Fruit fly (Drosophila melanogaster) whole organism, prepupa: ENCODE results near the gene CG12594.

Experiments used
- Blimp-1 ChIP-seq: fragments of 200-800 bp; sonication (Bioruptor generic); optimal IDR thresholded peaks from 3 replicates; lab custom pipeline; 2017; ENCODE audit warnings: missing biosample characterization, missing genetic modification characterization, mild to moderate bottlenecking, moderate library complexity, missing genetic modification reagents
- CG10631 ChIP-seq: fragments of 200-800 bp; sonication (Bioruptor generic); optimal IDR thresholded peaks from 2 replicates; lab custom pipeline; 2016; ENCODE audit warnings: missing biosample characterization, missing genetic modification characterization
- CG10669 ChIP-seq: fragments of 200-800 bp; sonication (Bioruptor generic); optimal IDR thresholded peaks from 3 replicates; lab custom pipeline; 2018; ENCODE audit warnings: missing biosample characterization, mild to moderate bottlenecking, missing genetic modification characterization, moderate library complexity
- CG11294 ChIP-seq: fragments of 200-800 bp; sonication (Bioruptor generic); IDR thresholded peaks from 2 replicates; pipeline ENCODE4 v1.3.6; 2022; ENCODE audit warnings: missing biosample characterization, missing genetic modification characterization
- CG11762 ChIP-seq: fragments of 200-800 bp; sonication (Bioruptor generic); optimal IDR thresholded peaks from 3 replicates; lab custom pipeline; 2016; ENCODE audit warnings: missing biosample characterization, missing genetic modification characterization; ENCODE audit not compliant: insufficient read depth
- CG1621 ChIP-seq: fragments of 200-800 bp; sonication (Bioruptor generic); optimal IDR thresholded peaks from 3 replicates; lab custom pipeline; 2018; ENCODE audit warnings: missing biosample characterization, mild to moderate bottlenecking, missing genetic modification characterization
- CG31627 ChIP-seq: fragments of 200-800 bp; sonication (Bioruptor generic); optimal IDR thresholded peaks from 3 replicates; lab custom pipeline; 2016; ENCODE audit warnings: missing biosample characterization, missing genetic modification characterization
- CG32006 ChIP-seq: fragments of 200-800 bp; sonication (Bioruptor generic); optimal IDR thresholded peaks from 3 replicates; lab custom pipeline; 2017; ENCODE audit warnings: missing biosample characterization, mild to moderate bottlenecking, missing genetic modification characterization
- CG34406 ChIP-seq: fragments of 200-800 bp; sonication (Bioruptor generic); optimal IDR thresholded peaks from 3 replicates; lab custom pipeline; 2016; ENCODE audit warnings: missing biosample characterization, missing genetic modification characterization
- CG6163 ChIP-seq: fragments of 200-800 bp; sonication (Bioruptor generic); IDR thresholded peaks from 3 replicates; pipeline ENCODE4 v1.3.6; 2022; ENCODE audit warnings: missing biosample characterization, missing genetic modification characterization
- CG6808 ChIP-seq: fragments of 200-800 bp; sonication (Bioruptor generic); optimal IDR thresholded peaks from 3 replicates; lab custom pipeline; 2017; ENCODE audit warnings: missing biosample characterization, missing genetic modification characterization, mild to moderate bottlenecking, moderate library complexity, missing genetic modification reagents
- CG8119 ChIP-seq: fragments of 200-800 bp; sonication (Bioruptor generic); IDR thresholded peaks from 3 replicates; pipeline ENCODE4 v1.3.6; 2022; ENCODE audit warnings: missing biosample characterization, missing genetic modification characterization
- CG8319 ChIP-seq: fragments of 200-800 bp; sonication (Bioruptor generic); optimal IDR thresholded peaks from 3 replicates; lab custom pipeline; 2016; ENCODE audit warnings: missing biosample characterization, missing genetic modification characterization
- CG8632 ChIP-seq: fragments of 200-800 bp; sonication (Bioruptor generic); optimal IDR thresholded peaks from 3 replicates; lab custom pipeline; 2016; ENCODE audit warnings: missing biosample characterization, missing genetic modification characterization
- CG9139 ChIP-seq: fragments of 200-800 bp; sonication (Bioruptor generic); optimal IDR thresholded peaks from 3 replicates; lab custom pipeline; 2017; ENCODE audit warnings: missing biosample characterization, mild to moderate bottlenecking, missing genetic modification characterization
- Eip78C ChIP-seq: fragments of 200-800 bp; sonication (Bioruptor generic); peaks from one replicate; lab custom pipeline; 2016; ENCODE audit warnings: missing biosample characterization, missing genetic modification characterization
- Gug ChIP-seq: fragments of 200-800 bp; sonication (Bioruptor generic); IDR thresholded peaks from 2 replicates; pipeline ENCODE4 v1.3.6; 2022; ENCODE audit warnings: missing biosample characterization, missing genetic modification characterization
- Hr4 ChIP-seq: fragments of 200-800 bp; sonication (Bioruptor generic); optimal IDR thresholded peaks from 3 replicates; lab custom pipeline; 2016; ENCODE audit warnings: missing biosample characterization, missing genetic modification characterization
- Lpt ChIP-seq: fragments of 200-800 bp; sonication (Bioruptor generic); optimal IDR thresholded peaks from 3 replicates; lab custom pipeline; 2016; ENCODE audit warnings: missing biosample characterization, missing genetic modification characterization
- Met ChIP-seq: fragments of 200-800 bp; sonication (Bioruptor generic); optimal IDR thresholded peaks from 3 replicates; lab custom pipeline; 2016; ENCODE audit warnings: missing biosample characterization, missing genetic modification characterization
- Smox ChIP-seq: fragments of 200-800 bp; sonication (Bioruptor generic); optimal IDR thresholded peaks from 3 replicates; lab custom pipeline; 2016; ENCODE audit warnings: missing biosample characterization, missing genetic modification characterization
- Sox14 ChIP-seq: fragments of 200-800 bp; sonication (Bioruptor generic); optimal IDR thresholded peaks from 3 replicates; lab custom pipeline; 2016; ENCODE audit warnings: missing biosample characterization, missing genetic modification characterization
- achi ChIP-seq: fragments of 200-800 bp; sonication (Bioruptor generic); optimal IDR thresholded peaks from 3 replicates; lab custom pipeline; 2016; ENCODE audit warnings: missing biosample characterization, missing genetic modification characterization
- acj6 ChIP-seq: fragments of 200-800 bp; sonication (Bioruptor generic); optimal IDR thresholded peaks from 3 replicates; lab custom pipeline; 2016; ENCODE audit warnings: missing biosample characterization, missing genetic modification characterization
- cyc ChIP-seq: fragments of 200-800 bp; sonication (Bioruptor generic); optimal IDR thresholded peaks from 3 replicates; lab custom pipeline; 2016; ENCODE audit warnings: missing biosample characterization, missing genetic modification characterization
- dsx ChIP-seq: fragments of 200-800 bp; optimal IDR thresholded peaks from 3 replicates; lab custom pipeline; 2019; ENCODE audit warnings: missing biosample characterization, mild to moderate bottlenecking, missing genetic modification characterization, moderate library complexity; ENCODE audit not compliant: poor library complexity, severe bottlenecking
- eg ChIP-seq: fragments of 200-800 bp; sonication (Bioruptor generic); IDR thresholded peaks from 3 replicates; pipeline ENCODE4 v1.3.6; 2022; ENCODE audit warnings: missing biosample characterization, missing genetic modification characterization
- esn ChIP-seq: fragments of 200-800 bp; sonication (Bioruptor generic); optimal IDR thresholded peaks from 2 replicates; lab custom pipeline; 2016; ENCODE audit warnings: missing biosample characterization, mild to moderate bottlenecking, missing genetic modification characterization, moderate library complexity
- fd59A ChIP-seq: fragments of 200-800 bp; sonication (Bioruptor generic); optimal IDR thresholded peaks from 2 replicates; lab custom pipeline; 2017; ENCODE audit warnings: missing biosample characterization, mild to moderate bottlenecking, missing genetic modification characterization, missing genetic modification reagents
- fkh ChIP-seq: fragments of 200-800 bp; sonication (Bioruptor generic); optimal IDR thresholded peaks from 3 replicates; lab custom pipeline; 2017; ENCODE audit warnings: missing biosample characterization, mild to moderate bottlenecking, missing genetic modification characterization, moderate library complexity
- net ChIP-seq: fragments of 200-800 bp; sonication (Bioruptor generic); optimal IDR thresholded peaks from 3 replicates; lab custom pipeline; 2016; ENCODE audit warnings: missing biosample characterization, missing genetic modification characterization
- pdm3 ChIP-seq: fragments of 200-800 bp; sonication (Bioruptor generic); optimal IDR thresholded peaks from 3 replicates; lab custom pipeline; 2016; ENCODE audit warnings: missing biosample characterization, missing genetic modification characterization
- spab ChIP-seq: fragments of 200-800 bp; sonication (Bioruptor generic); optimal IDR thresholded peaks from 2 replicates; lab custom pipeline; 2017; ENCODE audit warnings: missing biosample characterization, mild to moderate bottlenecking, missing genetic modification characterization, missing genetic modification reagents
- ss ChIP-seq, 2 experiments: fragments of 200-800 bp; sonication (Bioruptor generic); optimal IDR thresholded peaks; 2 replicates in 1 of 2; 3 replicates in 1 of 2; lab custom pipeline; 2017 to 2018; ENCODE audit warnings: mild to moderate bottlenecking in 2 of 2, missing biosample characterization in 2 of 2, missing genetic modification characterization in 2 of 2, moderate library complexity in 1 of 2
- svp ChIP-seq: fragments of 200-800 bp; sonication (Bioruptor generic); peaks from one replicate; lab custom pipeline; 2016; ENCODE audit warnings: missing biosample characterization, missing genetic modification characterization
- topi ChIP-seq: fragments of 200-800 bp; sonication (Bioruptor generic); optimal IDR thresholded peaks from 3 replicates; lab custom pipeline; 2016; ENCODE audit warnings: missing biosample characterization, missing genetic modification characterization

CG12594 gene

dm6 chr3R:11694311-11695305 lies 26.9 kb upstream of the CG12594 start, which contains the start of gene Fer3:
Gene Fer3, minus strand, starts transcription at chr3R:11694311.
- TF ChIP-seq CG10669 (peak; percentile 75), spab (GFP tag; lab: Kevin White, UChicago) (no peak), CG6808 (no peak), Smox (no peak), CG10631 (GFP tag; lab: Kevin White, UChicago) (no peak), dsx (GFP tag; lab: Kevin White, UChicago) (no peak), pdm3 (GFP tag; lab: Kevin White, UChicago) (no peak), CG11294 (0 out of 2 replicates have a peak, but pooled peaks have one; percentile 5), Eip78C (GFP tag; lab: Kevin White, UChicago) (peak; percentile 77), cyc (GFP tag; lab: Kevin White, UChicago) (no peak), CG8319 (GFP tag; lab: Kevin White, UChicago) (no peak), CG1621 (tag; lab: Kevin White, UChicago) (no peak), CG8119 (GFP tag; lab: Robert Waterston, UW) (no peak), CG34406 (GFP tag; lab: Kevin White, UChicago) (no peak), CG11762 (GFP tag; lab: Kevin White, UChicago) (no peak), achi (GFP tag; lab: Kevin White, UChicago) (no peak), Hr4 (GFP tag; lab: Kevin White, UChicago) (no peak), net (GFP tag; lab: Kevin White, UChicago) (no peak), CG31627 (GFP tag; lab: Kevin White, UChicago) (no peak), Sox14 (GFP tag; lab: Kevin White, UChicago) (no peak), CG9139 (GFP tag; lab: Kevin White, UChicago) (no peak)

dm6 chr3R:11696209-11696608 lies 25.3 kb upstream of the CG12594 start, which contains the start of gene CG14717:
Gene CG14717, plus strand, starts transcription at chr3R:11696509.
- TF ChIP-seq CG8319 (GFP tag; lab: Kevin White, UChicago), result no peak
- no peak for TF ChIP-seq esn (GFP tag; lab: Kevin White, UChicago)
- TF ChIP-seq eg (GFP tag; lab: Robert Waterston, UW), result no peak
- TF ChIP-seq topi, result no peak
- TF ChIP-seq CG10631 (GFP tag; lab: Kevin White, UChicago), result no peak
- TF ChIP-seq Blimp-1, result no peak
- no peak for TF ChIP-seq CG31627 (GFP tag; lab: Kevin White, UChicago)
- TF ChIP-seq ss (GFP tag; optimal IDR thresholded peaks at IDR 0.05; lab: Kevin White, UChicago), result no peak
- TF ChIP-seq CG11762 (GFP tag; lab: Kevin White, UChicago), result no peak
- no peak for TF ChIP-seq fd59A (GFP tag; lab: Kevin White, UChicago)
- no peak for TF ChIP-seq Met (GFP tag; lab: Kevin White, UChicago)
- no peak for TF ChIP-seq Eip78C (GFP tag; lab: Kevin White, UChicago)
- TF ChIP-seq fkh (GFP tag; lab: Kevin White, UChicago), result no peak
- no peak for TF ChIP-seq dsx (GFP tag; lab: Kevin White, UChicago)
- TF ChIP-seq CG6163 (GFP tag; lab: Robert Waterston, UW), result no peak

dm6 chr3R:11700314-11700713 lies 21.2 kb upstream of the CG12594 start, which contains the start of gene CG14718:
Gene CG14718, plus strand, starts transcription at chr3R:11700614.
- TF ChIP-seq Eip78C (GFP tag; lab: Kevin White, UChicago), result no peak
- TF ChIP-seq CG8119 (GFP tag; lab: Robert Waterston, UW), result no peak
- no peak for TF ChIP-seq CG32006
- TF ChIP-seq Smox, result no peak
- no peak for TF ChIP-seq esn (GFP tag; lab: Kevin White, UChicago)
- TF ChIP-seq cyc (GFP tag; lab: Kevin White, UChicago), result no peak
- no peak for TF ChIP-seq CG6808
- no peak for TF ChIP-seq svp (GFP tag; lab: Kevin White, UChicago)
- no peak for TF ChIP-seq CG8632 (GFP tag; lab: Kevin White, UChicago)
- no peak for TF ChIP-seq Gug
- no peak for TF ChIP-seq Lpt (GFP tag; lab: Kevin White, UChicago)
- TF ChIP-seq acj6 (GFP tag; lab: Kevin White, UChicago), result no peak
